Fruit fly (Drosophila melanogaster) whole organism, embryonic: ENCODE measurements around the gene CG10761.
A peak's percentile ranks its signal among the peaks of the same experiment; 100 is the strongest.

ENCODE experiments used
- Ada2b ChIP-seq: fragments of 200-800 bp; sonication (Bioruptor generic); IDR thresholded peaks from 2 replicates; pipeline ENCODE4 v1.3.6; 2022; ENCODE audit warnings: missing biosample characterization, missing genetic modification characterization
- Aef1 ChIP-seq: fragments of 200-800 bp; sonication (Bioruptor generic); IDR thresholded peaks from 3 replicates; pipeline ENCODE4 v1.3.6; 2022; ENCODE audit warnings: missing biosample characterization, missing genetic modification characterization
- Asciz ChIP-seq: fragments of 200-800 bp; sonication (Bioruptor generic); optimal IDR thresholded peaks from 2 replicates; lab custom pipeline; 2017; ENCODE audit warnings: missing biosample characterization, mild to moderate bottlenecking, missing genetic modification characterization, missing genetic modification reagents
- CG10431 ChIP-seq: fragments of 200-800 bp; sonication (Bioruptor generic); optimal IDR thresholded peaks from 3 replicates; lab custom pipeline; 2018; ENCODE audit warnings: missing biosample characterization, mild to moderate bottlenecking, missing genetic modification characterization
- CG10959 ChIP-seq: fragments of 200-800 bp; sonication (Bioruptor generic); IDR thresholded peaks from 2 replicates; pipeline ENCODE4 v1.3.6; 2022; ENCODE audit warnings: missing biosample characterization, missing genetic modification characterization
- CG10979 ChIP-seq: fragments of 200-800 bp; sonication (Bioruptor generic); optimal IDR thresholded peaks from 2 replicates; lab custom pipeline; 2018; ENCODE audit warnings: missing biosample characterization, mild to moderate bottlenecking, missing genetic modification characterization, moderate library complexity
- CG12744 ChIP-seq: fragments of 200-800 bp; sonication (Bioruptor generic); optimal IDR thresholded peaks from 2 replicates; lab custom pipeline; 2016; ENCODE audit warnings: missing biosample characterization, missing genetic modification characterization
- CG12769 ChIP-seq: fragments of 200-800 bp; sonication (Bioruptor generic); optimal IDR thresholded peaks from 2 replicates; lab custom pipeline; 2019; ENCODE audit warnings: missing biosample characterization, mild to moderate bottlenecking, missing genetic modification characterization, moderate library complexity
- CG15514 ChIP-seq: fragments of 200-800 bp; sonication (Bioruptor generic); optimal IDR thresholded peaks from 3 replicates; lab custom pipeline; 2017; ENCODE audit warnings: missing biosample characterization, missing genetic modification characterization, mild to moderate bottlenecking, moderate library complexity, missing genetic modification reagents
- CG31224 ChIP-seq: fragments of 200-800 bp; sonication (Bioruptor generic); IDR thresholded peaks from 2 replicates; pipeline ENCODE4 v1.3.6; 2022; ENCODE audit warnings: missing biosample characterization, missing genetic modification characterization
- CG4707 ChIP-seq: fragments of 200-800 bp; sonication (Bioruptor generic); optimal IDR thresholded peaks from 2 replicates; lab custom pipeline; 2018; ENCODE audit warnings: missing biosample characterization, mild to moderate bottlenecking, missing genetic modification characterization, moderate library complexity
- CG6791 ChIP-seq: fragments of 200-800 bp; sonication (Bioruptor generic); IDR thresholded peaks from 3 replicates; pipeline ENCODE4 v1.3.6; 2022; ENCODE audit warnings: missing biosample characterization, missing genetic modification characterization; ENCODE audit not compliant: partially characterized antibody
- CG8944 ChIP-seq: fragments of 200-800 bp; sonication (Bioruptor generic); optimal IDR thresholded peaks from 3 replicates; lab custom pipeline; 2016; ENCODE audit warnings: missing biosample characterization, missing genetic modification characterization
- HHEX ChIP-seq: fragments of 200-800 bp; sonication (Bioruptor generic); optimal IDR thresholded peaks from 3 replicates; lab custom pipeline; 2017; ENCODE audit warnings: missing biosample characterization, mild to moderate bottlenecking, missing genetic modification characterization, missing genetic modification reagents
- HLH4C ChIP-seq: fragments of 200-800 bp; sonication (Bioruptor generic); IDR thresholded peaks from 3 replicates; pipeline ENCODE4 v1.3.6; 2022; ENCODE audit warnings: missing biosample characterization, missing genetic modification characterization; ENCODE audit not compliant: partially characterized antibody
- Hr51 ChIP-seq, 2 experiments: fragments of 200-800 bp; sonication (Bioruptor generic); optimal IDR thresholded peaks; 2 replicates in 1 of 2; 3 replicates in 1 of 2; lab custom pipeline; 2016 to 2018; ENCODE audit warnings: missing biosample characterization in 2 of 2, missing genetic modification characterization in 2 of 2, mild to moderate bottlenecking in 1 of 2, moderate library complexity in 1 of 2
- Hr78 ChIP-seq, 2 experiments: fragments of 200-800 bp in 1 of 2; fragments of >200 bp in 1 of 2; sonication (Bioruptor generic) in 1 of 2; optimal IDR thresholded peaks; 2 replicates each; lab custom pipeline; 2017 to 2019; ENCODE audit warnings: missing biosample characterization in 2 of 2, missing genetic modification characterization in 2 of 2, mild to moderate bottlenecking in 1 of 2, moderate library complexity in 1 of 2
- Optix ChIP-seq: fragments of 200-800 bp; sonication (Bioruptor generic); IDR thresholded peaks from 3 replicates; pipeline ENCODE4 v1.3.6; 2022; ENCODE audit warnings: missing biosample characterization, missing genetic modification characterization
- PHDP ChIP-seq: fragments of 200-800 bp; sonication (Bioruptor generic); optimal IDR thresholded peaks from 3 replicates; lab custom pipeline; 2018; ENCODE audit warnings: missing biosample characterization, mild to moderate bottlenecking, missing genetic modification characterization, moderate library complexity
- Pdp1 ChIP-seq, 2 experiments: fragments of 200-800 bp; sonication (Bioruptor generic); optimal IDR thresholded peaks; 3 replicates each; lab custom pipeline; 2016; ENCODE audit warnings: missing biosample characterization in 2 of 2, missing genetic modification characterization in 2 of 2, mild to moderate bottlenecking in 1 of 2, moderate library complexity in 1 of 2
- Sry-δ ChIP-seq: fragments of 200-800 bp; sonication (Bioruptor generic); optimal IDR thresholded peaks from 2 replicates; lab custom pipeline; 2016; ENCODE audit warnings: missing biosample characterization, missing genetic modification characterization
- Ssrp ChIP-seq: fragments of 200-800 bp; sonication (Bioruptor generic); optimal IDR thresholded peaks from 2 replicates; lab custom pipeline; 2018; ENCODE audit warnings: missing biosample characterization, mild to moderate bottlenecking, missing genetic modification characterization, moderate library complexity
- abd-A ChIP-seq: fragments of 200-800 bp; sonication (Bioruptor generic); optimal IDR thresholded peaks from 3 replicates; lab custom pipeline; 2019; ENCODE audit warnings: missing biosample characterization, mild to moderate bottlenecking, missing genetic modification characterization, moderate library complexity
- bcd ChIP-seq: fragments of 200-800 bp; sonication (Bioruptor generic); optimal IDR thresholded peaks from 2 replicates; lab custom pipeline; 2017; ENCODE audit warnings: missing biosample characterization, mild to moderate bottlenecking, missing genetic modification characterization
- cato ChIP-seq: fragments of 200-800 bp; sonication (Bioruptor generic); optimal IDR thresholded peaks from 2 replicates; lab custom pipeline; 2016; ENCODE audit warnings: missing biosample characterization, missing genetic modification characterization, borderline replicate concordance
- crp ChIP-seq, 2 experiments: fragments of 200-800 bp; sonication (Bioruptor generic); optimal IDR thresholded peaks; 2 replicates in 1 of 2; 3 replicates in 1 of 2; lab custom pipeline; 2017; ENCODE audit warnings: missing biosample characterization in 2 of 2, missing genetic modification characterization in 2 of 2, mild to moderate bottlenecking in 1 of 2, moderate library complexity in 1 of 2
- dm ChIP-seq: fragments of 200-800 bp; sonication (Bioruptor generic); optimal IDR thresholded peaks from 3 replicates; lab custom pipeline; 2016; ENCODE audit warnings: missing biosample characterization, missing genetic modification characterization
- eve ChIP-seq, 2 experiments: fragments of >200 bp; optimal IDR thresholded peaks; 2 replicates each; lab custom pipeline; 2017; ENCODE audit warnings: missing biosample characterization in 2 of 2, missing genetic modification characterization in 2 of 2
- ewg ChIP-seq: fragments of 200-800 bp; sonication (Bioruptor generic); optimal IDR thresholded peaks from 3 replicates; lab custom pipeline; 2017; ENCODE audit warnings: mild to moderate bottlenecking, missing biosample characterization, missing genetic modification reagents, missing genetic modification characterization
- fd102C ChIP-seq: fragments of 200-800 bp; sonication (Bioruptor generic); optimal IDR thresholded peaks from 2 replicates; lab custom pipeline; 2018; ENCODE audit warnings: missing biosample characterization, mild to moderate bottlenecking, missing genetic modification characterization, moderate library complexity
- fd3F ChIP-seq: fragments of 200-800 bp; sonication (Bioruptor generic); optimal IDR thresholded peaks from 2 replicates; lab custom pipeline; 2018; ENCODE audit warnings: missing biosample characterization, mild to moderate bottlenecking, missing genetic modification characterization, moderate library complexity
- fd64A ChIP-seq: fragments of 200-800 bp; sonication (Bioruptor generic); optimal IDR thresholded peaks from 3 replicates; lab custom pipeline; 2018; ENCODE audit warnings: missing biosample characterization, mild to moderate bottlenecking, missing genetic modification characterization
- grn ChIP-seq: fragments of 200-800 bp; sonication (Bioruptor generic); optimal IDR thresholded peaks from 3 replicates; lab custom pipeline; 2017; ENCODE audit warnings: missing biosample characterization, missing genetic modification characterization
- jumu ChIP-seq: fragments of 200-800 bp; sonication (Bioruptor generic); optimal IDR thresholded peaks from 3 replicates; lab custom pipeline; 2016; ENCODE audit warnings: missing biosample characterization, missing genetic modification characterization
- lov ChIP-seq, 2 experiments: fragments of 200-800 bp in 1 of 2; fragments of >200 bp in 1 of 2; sonication (Bioruptor generic) in 1 of 2; IDR thresholded peaks in 1 of 2; optimal IDR thresholded peaks in 1 of 2; 2 replicates in 1 of 2; 3 replicates in 1 of 2; pipeline versions ENCODE4 v1.3.6 to Lab custom; 2017 to 2022; ENCODE audit warnings: missing biosample characterization in 1 of 2, missing genetic modification characterization in 1 of 2
- nom ChIP-seq: fragments of 200-800 bp; sonication (Bioruptor generic); optimal IDR thresholded peaks from 2 replicates; lab custom pipeline; 2017; ENCODE audit warnings: missing biosample characterization, missing genetic modification characterization, mild to moderate bottlenecking, moderate library complexity, missing genetic modification reagents
- otp ChIP-seq: fragments of 200-800 bp; sonication (Bioruptor generic); IDR thresholded peaks from 3 replicates; pipeline ENCODE4, ENCODE4 v1.3.6; 2022; ENCODE audit warnings: missing biosample characterization, missing genetic modification characterization
- peb ChIP-seq: fragments of 200-800 bp; sonication (Bioruptor generic); IDR thresholded peaks from 2 replicates; pipeline ENCODE4 v1.3.6; 2022; ENCODE audit warnings: missing biosample characterization, missing genetic modification characterization
- pfk ChIP-seq: fragments of 200-800 bp; sonication (Bioruptor generic); optimal IDR thresholded peaks from 2 replicates; lab custom pipeline; 2018; ENCODE audit warnings: missing biosample characterization, mild to moderate bottlenecking, missing genetic modification characterization, moderate library complexity
- pho ChIP-seq: fragments of 200-800 bp; sonication (Bioruptor generic); optimal IDR thresholded peaks from 2 replicates; lab custom pipeline; 2016; ENCODE audit warnings: missing biosample characterization, missing genetic modification characterization
- pnt ChIP-seq: fragments of 200-800 bp; sonication (Bioruptor generic); optimal IDR thresholded peaks from 3 replicates; lab custom pipeline; 2016; ENCODE audit warnings: missing biosample characterization, missing genetic modification characterization
- run ChIP-seq: fragments of 200-800 bp; sonication (Bioruptor generic); optimal IDR thresholded peaks from 3 replicates; lab custom pipeline; 2018; ENCODE audit warnings: missing biosample characterization, mild to moderate bottlenecking, missing genetic modification characterization
- sqz ChIP-seq: fragments of 200-800 bp; sonication (Bioruptor generic); optimal IDR thresholded peaks from 3 replicates; lab custom pipeline; 2018; ENCODE audit warnings: missing biosample characterization, mild to moderate bottlenecking, missing genetic modification characterization
- tup ChIP-seq: fragments of 200-800 bp; sonication (Bioruptor generic); optimal IDR thresholded peaks from 2 replicates; lab custom pipeline; 2016; ENCODE audit warnings: missing biosample characterization, mild to moderate bottlenecking, missing genetic modification characterization, moderate library complexity
- vnd ChIP-seq: fragments of 200-800 bp; sonication (Bioruptor generic); IDR thresholded peaks from 3 replicates; pipeline ENCODE4 v1.3.6; 2022; ENCODE audit warnings: missing biosample characterization, missing genetic modification characterization; ENCODE audit not compliant: partially characterized antibody
- vvl ChIP-seq: fragments of 200-800 bp; sonication (Bioruptor generic); IDR thresholded peaks from 2 replicates; pipeline ENCODE4 v1.3.6; 2022; ENCODE audit warnings: missing biosample characterization, missing genetic modification characterization
- wor ChIP-seq: fragments of 200-800 bp; sonication (Bioruptor generic); IDR thresholded peaks from 2 replicates; pipeline ENCODE4 v1.3.6; 2022; ENCODE audit warnings: missing biosample characterization, missing genetic modification characterization
- zen2 ChIP-seq: fragments of 200-800 bp; sonication (Bioruptor generic); IDR thresholded peaks from 3 replicates; pipeline ENCODE4 v1.3.6; 2022; ENCODE audit warnings: missing biosample characterization, missing genetic modification characterization; ENCODE audit not compliant: partially characterized antibody

CG10761 gene

DNA sequence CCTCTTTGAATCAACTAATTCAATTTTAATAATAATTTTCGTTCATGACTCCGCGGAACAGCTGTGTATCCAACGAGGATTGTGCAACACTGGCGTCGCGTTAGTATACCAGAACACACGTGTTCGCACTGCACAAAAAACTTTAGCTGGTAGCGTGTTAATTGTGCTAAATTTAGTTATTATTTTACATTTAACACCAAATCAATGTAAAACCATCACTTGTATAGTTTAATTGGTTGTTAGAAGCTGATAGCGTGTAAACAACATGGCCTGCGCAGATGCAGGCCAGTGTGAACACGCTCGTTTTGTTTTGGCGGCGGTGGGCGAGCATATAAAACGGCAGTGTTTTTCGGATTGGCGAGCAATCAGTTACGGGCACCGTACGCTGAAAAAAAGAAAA is 5.3 kb downstream of the CG10761 start, which contains the start of the genes Traf6 and GIIIspla2 (continued):
- TF ChIP-seq vnd (GFP tag; lab: Robert Waterston, UW) (no peak), fd64A (GFP tag; lab: Kevin White, UChicago) (peak; percentile 33), HHEX (peak; percentile 60), Optix (GFP tag; lab: Robert Waterston, UW) (peak; percentile 62; the same call in 2 of the 3 replicates), wor (GFP tag; lab: Robert Waterston, UW) (peak; percentile 69; the same call in 1 of the 2 replicates), pnt (peak; percentile 49), Ada2b (GFP tag; lab: Robert Waterston, UW) (peak; percentile 65), Pdp1 (GFP tag; optimal IDR thresholded peaks at IDR 0.05; lab: Kevin White, UChicago) (peak; percentile 54 to 67), dm (GFP tag; lab: Kevin White, UChicago) (peak; percentile 77), CG12769 (tag; lab: Kevin White, UChicago) (no peak), Hr78 (GFP tag; optimal IDR thresholded peaks at IDR 0.05; lab: Kevin White, UChicago) (no peak), jumu (GFP tag; lab: Kevin White, UChicago) (peak; percentile 74), HLH4C (GFP tag; lab: Robert Waterston, UW) (0 out of 3 replicates have a peak, but pooled peaks have one; percentile 26), CG12744 (GFP tag; lab: Kevin White, UChicago) (peak; percentile 14), PHDP (tag; lab: Kevin White, UChicago) (peak; percentile 80), peb (GFP tag; lab: Robert Waterston, UW) (peak; percentile 45; the same call in 1 of the 2 replicates), pfk (GFP tag; lab: Kevin White, UChicago) (no peak), CG8944 (peak; percentile 43), cato (GFP tag; lab: Kevin White, UChicago) (peak; percentile 8), crp (GFP tag; optimal IDR thresholded peaks at IDR 0.05; lab: Kevin White, UChicago) (peak; percentile 51 to 93), CG10979 (peak; percentile 67), CG10431 (GFP tag; lab: Kevin White, UChicago) (no peak), zen2 (GFP tag; lab: Robert Waterston, UW) (no peak), Aef1 (GFP tag; lab: Robert Waterston, UW) (peak; percentile 45; the same call in 2 of the 3 replicates), pho (GFP tag; lab: Kevin White, UChicago) (peak; percentile 77), Asciz (GFP tag; lab: Kevin White, UChicago) (no peak), grn (GFP tag; lab: Kevin White, UChicago) (no peak), CG10959 (GFP tag; lab: Robert Waterston, UW) (peak; percentile 63), tup (GFP tag; lab: Kevin White, UChicago) (peak; percentile 40), Ssrp (tag; lab: Kevin White, UChicago) (peak; percentile 72), CG15514 (GFP tag; lab: Kevin White, UChicago) (peak; percentile 92), abd-A (no peak), lov (optimal IDR thresholded peaks at IDR 0.05; lab: Kevin White, UChicago) (no peak), lov (GFP tag; IDR thresholded peaks at IDR 0.05; lab: Robert Waterston, UW) (peak; percentile 63; the same call in 1 of the 3 replicates), fd102C (no peak), ewg (GFP tag; lab: Kevin White, UChicago) (peak; percentile 75), CG4707 (no peak), nom (GFP tag; lab: Kevin White, UChicago) (peak; percentile 68), eve (GFP tag; optimal IDR thresholded peaks at IDR 0.05; lab: Kevin White, UChicago) (no peak), Hr51 (GFP tag; optimal IDR thresholded peaks at IDR 0.05; lab: Kevin White, UChicago) (peak in 1 of 2 experiments; percentile 72), CG31224 (GFP tag; lab: Robert Waterston, UW) (peak; percentile 72), sqz (GFP tag; lab: Kevin White, UChicago) (no peak), run (tag; lab: Kevin White, UChicago) (no peak), bcd (GFP tag; lab: Kevin White, UChicago) (peak; percentile 72), otp (0 out of 3 replicates have a peak, but pooled peaks have one; percentile 24), CG6791 (no peak), fd3F (GFP tag; lab: Kevin White, UChicago) (peak; percentile 66), vvl (peak; percentile 82), Sry-δ (GFP tag; lab: Kevin White, UChicago) (peak; percentile 37)
